Worm (Caenorhabditis elegans) whole organism, early embryonic: ENCODE measurements around the gene eral-1.
A peak's percentile ranks its signal among the peaks of the same experiment; 100 is the strongest.

Source experiments
- B0310.2 ChIP-seq: sonication (generic microtip); optimal IDR thresholded peaks from 2 replicates; lab custom pipeline; 2016; ENCODE audit warnings: mild to moderate bottlenecking, missing genetic modification characterization, missing compliant biosample characterization
- F13C5.2 ChIP-seq: sonication (generic microtip); optimal IDR thresholded peaks from 2 replicates; lab custom pipeline; 2017; ENCODE audit warnings: mild to moderate bottlenecking, missing genetic modification characterization, inconsistent platforms, missing compliant biosample characterization
- aly-1 ChIP-seq: sonication (generic microtip); optimal IDR thresholded peaks from 2 replicates; lab custom pipeline; 2016; ENCODE audit warnings: missing genetic modification characterization, missing compliant biosample characterization
- ama-1 ChIP-seq: fragments of 150-350 bp; optimal IDR thresholded peaks from 2 replicates; lab custom pipeline; 2014
- ceh-13 ChIP-seq: fragments of 200-800 bp; sonication (Bioruptor generic); optimal IDR thresholded peaks from 2 replicates; lab custom pipeline; 2018; ENCODE audit warnings: mild to moderate bottlenecking, missing genetic modification characterization, missing compliant biosample characterization
- ceh-36 ChIP-seq: sonication (generic microtip); optimal IDR thresholded peaks from 2 replicates; lab custom pipeline; 2016; ENCODE audit warnings: missing genetic modification characterization, inconsistent platforms, missing compliant biosample characterization
- ets-7 ChIP-seq: sonication (generic microtip); optimal IDR thresholded peaks from 2 replicates; lab custom pipeline; 2016; ENCODE audit warnings: missing genotype, missing genetic modification characterization, missing compliant biosample characterization
- flt-1 ChIP-seq: fragments of 200-800 bp; sonication (Bioruptor generic); IDR thresholded peaks from 2 replicates; pipeline ENCODE4 v1.3.6; 2022; ENCODE audit warnings: missing genetic modification characterization, missing compliant biosample characterization
- hmbx-1 ChIP-seq: sonication (generic microtip); optimal IDR thresholded peaks from 2 replicates; lab custom pipeline; 2016; ENCODE audit warnings: mild to moderate bottlenecking, missing genetic modification characterization, missing compliant biosample characterization
- hmg-4 ChIP-seq: fragments of 200-800 bp; sonication (Bioruptor generic); optimal IDR thresholded peaks from 2 replicates; lab custom pipeline; 2018; ENCODE audit warnings: mild to moderate bottlenecking, missing genetic modification characterization, missing compliant biosample characterization
- hnd-1 ChIP-seq: sonication (generic microtip); optimal IDR thresholded peaks from 2 replicates; lab custom pipeline; 2016; ENCODE audit warnings: missing genetic modification characterization, missing compliant biosample characterization
- pes-1 ChIP-seq: fragments of 200-800 bp; sonication (Bioruptor generic); IDR thresholded peaks from 2 replicates; pipeline ENCODE4 v1.3.6; 2022; ENCODE audit warnings: missing genetic modification reagents, missing genetic modification characterization, missing compliant biosample characterization
- scrt-1 ChIP-seq: fragments of 200-800 bp; sonication (Bioruptor generic); IDR thresholded peaks from 2 replicates; pipeline ENCODE4 v1.3.6; 2022; ENCODE audit warnings: missing genetic modification characterization, missing compliant biosample characterization
- sea-1 ChIP-seq: fragments of 200-800 bp; sonication (Bioruptor generic); conservative IDR thresholded peaks from 2 replicates; pipeline ENCODE4 v1.3.6; 2022; ENCODE audit warnings: missing genetic modification characterization, missing compliant biosample characterization
- tbx-11 ChIP-seq: fragments of 200-800 bp; sonication (Bioruptor generic); IDR thresholded peaks from 2 replicates; pipeline ENCODE4 v1.3.6; 2022; ENCODE audit warnings: missing genetic modification characterization, missing compliant biosample characterization
- tbx-37 ChIP-seq: fragments of 200-800 bp; sonication (Bioruptor generic); conservative IDR thresholded peaks from 2 replicates; pipeline ENCODE4 v1.3.6; 2022; ENCODE audit warnings: missing genetic modification reagents, missing genetic modification characterization, missing compliant biosample characterization
- tra-4 ChIP-seq: sonication (generic microtip); optimal IDR thresholded peaks from 2 replicates; lab custom pipeline; 2017; ENCODE audit warnings: missing genetic modification characterization, missing compliant biosample characterization

Gene eral-1

DNA sequence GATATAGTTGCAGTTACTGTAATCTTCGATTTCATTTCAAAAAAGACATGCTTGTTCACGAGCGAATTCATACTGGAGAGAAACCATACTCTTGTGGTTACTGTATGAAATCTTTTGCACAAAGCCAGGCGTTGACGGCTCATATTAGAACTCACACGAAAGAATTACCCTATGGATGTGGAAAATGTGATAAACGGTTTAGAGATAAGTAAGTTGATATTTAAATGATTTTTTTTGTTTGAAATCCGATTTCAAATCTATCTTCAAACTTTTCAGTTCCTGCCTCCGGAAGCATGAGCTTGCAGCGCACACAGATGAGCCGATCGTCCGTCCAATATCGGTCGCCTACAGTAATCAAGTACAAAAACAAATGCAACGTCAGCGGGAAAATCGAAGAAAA lies 30.7 kb downstream of the eral-1 start:
- TF ChIP-seq B0310.2 (tag; lab: Kevin White, UChicago), result no peak
- no peak for TF ChIP-seq aly-1 (tag; lab: Kevin White, UChicago)
- TF ChIP-seq ama-1 (lab: Kevin White, UChicago), result no peak
- no peak for TF ChIP-seq pes-1 (GFP tag; lab: Robert Waterston, UW)
- no peak for TF ChIP-seq tra-4
- no peak for TF ChIP-seq hnd-1 (tag; lab: Kevin White, UChicago)
- TF ChIP-seq ets-7, result no peak
- TF ChIP-seq scrt-1 (GFP tag; lab: Robert Waterston, UW), result no peak
- no peak for TF ChIP-seq flt-1 (GFP tag; lab: Robert Waterston, UW)
- no peak for TF ChIP-seq ceh-13 (GFP tag; lab: Kevin White, UChicago)

DNA sequence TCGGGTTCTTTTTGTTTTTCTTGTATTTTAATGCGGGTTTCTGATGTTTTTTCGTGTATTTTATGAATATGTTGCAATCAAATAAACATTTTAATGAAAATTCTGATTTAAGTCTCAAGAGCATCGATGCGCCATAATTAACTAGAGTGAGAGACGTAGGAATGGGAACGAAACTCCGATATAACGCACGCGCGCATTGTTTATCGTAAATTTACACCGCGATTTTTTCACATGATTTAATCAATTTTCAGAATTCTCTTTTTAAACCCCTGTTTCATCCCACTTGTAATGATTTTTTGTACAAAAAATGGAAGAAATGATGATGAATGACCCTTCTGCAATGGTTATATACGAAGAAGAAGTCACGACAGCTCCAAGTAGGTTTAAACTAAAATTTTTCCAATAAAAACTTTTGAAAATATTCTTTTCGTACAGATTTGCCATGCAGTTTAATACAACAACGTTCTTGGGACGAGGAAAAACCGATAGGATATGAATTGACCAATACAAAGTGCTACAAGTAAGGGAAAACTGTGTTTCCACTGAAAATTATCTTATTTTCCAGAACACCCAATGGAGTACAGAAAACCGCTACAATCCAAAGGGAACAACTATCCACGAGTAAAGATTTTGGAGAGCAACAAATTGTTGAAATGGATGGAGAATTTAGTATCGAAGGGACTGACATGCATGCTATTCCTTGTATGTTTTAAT lies 32.0 kb downstream of the eral-1 start, which contains the start of gene zfp-2:
zfp-2 (plus strand) TSS at position 214 of the 714 bp plus-strand sequence.
- TF ChIP-seq ceh-13 (GFP tag; lab: Kevin White, UChicago) (no peak), aly-1 (tag; lab: Kevin White, UChicago) (no peak), F13C5.2 (peak; percentile 8), ets-7 (no peak)

ce11 chrII:9556582-9556981 lies 33.0 kb downstream of the eral-1 start:
- TF ChIP-seq aly-1 (tag; lab: Kevin White, UChicago) (no peak), tbx-37 (no peak), flt-1 (GFP tag; lab: Robert Waterston, UW) (no peak), ceh-36 (tag; lab: Kevin White, UChicago) (no peak), B0310.2 (tag; lab: Kevin White, UChicago) (no peak), ceh-13 (GFP tag; lab: Kevin White, UChicago) (no peak), hnd-1 (tag; lab: Kevin White, UChicago) (no peak), F13C5.2 (no peak), ets-7 (no peak)

DNA sequence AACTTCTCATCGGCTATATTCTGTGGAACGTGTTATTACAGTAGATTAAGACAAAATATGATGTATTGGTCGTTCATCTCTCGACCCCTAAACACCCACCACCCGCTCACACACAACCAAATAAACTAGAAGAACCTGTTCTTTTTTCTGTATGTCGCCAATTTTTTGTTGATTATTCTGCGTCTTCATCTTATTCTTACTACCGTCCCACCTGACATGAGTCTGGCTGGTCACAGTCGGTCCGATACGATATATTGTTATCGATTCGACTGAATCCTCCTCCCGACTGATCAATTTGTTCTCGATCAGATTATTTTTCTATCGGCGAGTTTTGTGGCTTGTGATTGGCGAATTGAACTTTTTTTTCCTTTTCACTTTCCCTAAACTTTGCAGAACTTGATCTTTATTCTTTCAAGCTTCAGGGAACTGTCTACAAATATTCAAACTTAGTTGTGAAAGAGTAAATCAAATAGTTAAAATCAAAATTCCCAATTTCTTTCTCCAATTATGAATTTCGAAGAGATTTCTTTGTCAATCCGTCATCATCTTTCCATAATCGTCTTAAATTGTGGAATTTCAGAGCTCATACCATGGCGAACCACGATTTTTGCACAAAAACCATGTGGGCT lies 34.5 kb downstream of the eral-1 start, which contains the start of gene F35H8.2:
F35H8.2 (plus strand) TSS at position 579 of the 629 bp plus-strand sequence.
- no peak for TF ChIP-seq tra-4
- no peak for TF ChIP-seq ama-1 (lab: Kevin White, UChicago)
- TF ChIP-seq F13C5.2, result no peak
- no peak for TF ChIP-seq pes-1 (GFP tag; lab: Robert Waterston, UW)
- TF ChIP-seq hmbx-1 (tag; lab: Kevin White, UChicago), result no peak
- TF ChIP-seq tbx-11 (GFP tag; lab: Robert Waterston, UW), result no peak

ce11 chrII:9553179-9553578 lies 36.4 kb downstream of the eral-1 start, which contains the start of gene F35H8.1:
Gene F35H8.1 (minus strand): TSS chrII:9553279.
- no peak for TF ChIP-seq ets-7
- no peak for TF ChIP-seq aly-1 (tag; lab: Kevin White, UChicago)
- no peak for TF ChIP-seq sea-1
- TF ChIP-seq ama-1 (lab: Kevin White, UChicago), result no peak
- TF ChIP-seq hmbx-1 (tag; lab: Kevin White, UChicago), result no peak
- TF ChIP-seq F13C5.2, result no peak
- no peak for TF ChIP-seq tra-4
- no peak for TF ChIP-seq ceh-36 (tag; lab: Kevin White, UChicago)
- TF ChIP-seq tbx-11 (GFP tag; lab: Robert Waterston, UW), result no peak
- no peak for TF ChIP-seq hnd-1 (tag; lab: Kevin White, UChicago)
- TF ChIP-seq pes-1 (GFP tag; lab: Robert Waterston, UW), result no peak
- TF ChIP-seq ceh-13 (GFP tag; lab: Kevin White, UChicago), result no peak
- no peak for TF ChIP-seq tbx-37
- no peak for TF ChIP-seq flt-1 (GFP tag; lab: Robert Waterston, UW)
- no peak for TF ChIP-seq scrt-1 (GFP tag; lab: Robert Waterston, UW)
- TF ChIP-seq B0310.2 (tag; lab: Kevin White, UChicago), result no peak
- TF ChIP-seq hmg-4 (GFP tag; lab: Kevin White, UChicago), result no peak

DNA sequence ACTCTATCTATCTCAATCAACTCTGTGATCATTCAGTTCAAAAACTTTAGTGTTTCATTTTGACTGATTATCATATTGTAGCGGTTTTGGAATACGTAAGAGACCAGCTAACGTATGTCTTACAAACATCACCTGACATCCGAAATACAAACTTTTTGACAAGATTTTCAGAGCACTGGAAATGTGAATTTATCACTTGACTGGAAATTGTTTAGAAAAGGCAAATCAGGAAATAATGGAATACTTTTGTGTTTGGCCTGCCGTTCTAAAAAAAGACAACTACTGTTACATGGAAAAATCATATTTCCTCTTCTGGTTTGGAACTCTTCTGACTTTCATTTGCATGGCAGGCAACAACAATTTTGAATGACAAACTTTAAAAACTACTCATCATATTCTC lies 38.0 kb downstream of the eral-1 start, which contains the start of gene F35H8.12:
F35H8.12 (plus strand) TSS at position 301 of the 400 bp plus-strand sequence.
- TF ChIP-seq F13C5.2, result no peak
- no peak for TF ChIP-seq ets-7
- no peak for TF ChIP-seq hnd-1 (tag; lab: Kevin White, UChicago)
- no peak for TF ChIP-seq hmg-4 (GFP tag; lab: Kevin White, UChicago)
- TF ChIP-seq hmbx-1 (tag; lab: Kevin White, UChicago), result no peak
- TF ChIP-seq pes-1 (GFP tag; lab: Robert Waterston, UW), result no peak
- TF ChIP-seq tra-4, result no peak
- TF ChIP-seq ceh-13 (GFP tag; lab: Kevin White, UChicago), result no peak
- no peak for TF ChIP-seq tbx-37
- no peak for TF ChIP-seq tbx-11 (GFP tag; lab: Robert Waterston, UW)
- TF ChIP-seq flt-1 (GFP tag; lab: Robert Waterston, UW), result no peak
- no peak for TF ChIP-seq ama-1 (lab: Kevin White, UChicago)
- TF ChIP-seq aly-1 (tag; lab: Kevin White, UChicago), result no peak
- TF ChIP-seq ceh-36 (tag; lab: Kevin White, UChicago), result no peak
- no peak for TF ChIP-seq scrt-1 (GFP tag; lab: Robert Waterston, UW)
- TF ChIP-seq B0310.2 (tag; lab: Kevin White, UChicago), result no peak
- TF ChIP-seq sea-1, result no peak

DNA sequence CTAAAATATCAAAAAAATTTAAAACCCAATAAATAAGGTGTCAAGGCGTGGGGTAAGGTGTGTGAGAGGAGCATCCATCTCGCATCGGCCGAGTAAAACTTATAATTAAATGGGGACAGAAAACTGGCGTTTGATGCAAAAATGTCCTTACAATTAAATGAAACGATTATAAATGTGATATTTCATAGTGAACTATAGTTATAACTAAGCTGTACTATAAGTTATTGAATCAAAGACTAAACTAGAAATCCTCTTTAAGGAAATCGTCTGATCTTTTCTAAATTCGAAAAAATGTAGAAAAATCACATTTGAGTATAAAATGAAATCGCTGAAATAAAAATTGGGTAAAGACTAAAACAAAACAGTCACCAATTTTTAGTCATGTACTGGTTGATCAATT lies 38.8 kb downstream of the eral-1 start, which contains the start of gene sra-6:
sra-6 (minus strand) TSS at position 101 of the 400 bp plus-strand sequence.
- no peak for TF ChIP-seq hmbx-1 (tag; lab: Kevin White, UChicago)
- no peak for TF ChIP-seq ama-1 (lab: Kevin White, UChicago)
- TF ChIP-seq hnd-1 (tag; lab: Kevin White, UChicago), result no peak
- TF ChIP-seq flt-1 (GFP tag; lab: Robert Waterston, UW), result no peak
- TF ChIP-seq hmg-4 (GFP tag; lab: Kevin White, UChicago), result no peak
- TF ChIP-seq aly-1 (tag; lab: Kevin White, UChicago), result no peak
- TF ChIP-seq tbx-11 (GFP tag; lab: Robert Waterston, UW), result no peak
- TF ChIP-seq pes-1 (GFP tag; lab: Robert Waterston, UW), result no peak
- TF ChIP-seq scrt-1 (GFP tag; lab: Robert Waterston, UW), result no peak
- no peak for TF ChIP-seq tbx-37
- TF ChIP-seq ceh-36 (tag; lab: Kevin White, UChicago), result no peak
- no peak for TF ChIP-seq B0310.2 (tag; lab: Kevin White, UChicago)
- TF ChIP-seq tra-4, result no peak
- TF ChIP-seq sea-1, result no peak
- TF ChIP-seq F13C5.2, result no peak
- TF ChIP-seq ets-7, result no peak
- TF ChIP-seq ceh-13 (GFP tag; lab: Kevin White, UChicago), result no peak
